Worm (Caenorhabditis elegans) whole organism, L3 larva: ENCODE results near the gene B0416.10.

Experiments
- egl-5 ChIP-seq: fragments of 150-350 bp; optimal IDR thresholded peaks from 2 replicates; lab custom pipeline; 2017; ENCODE audit warnings: missing biosample characterization, missing genetic modification reagents, missing genetic modification characterization, inconsistent platforms
- elt-3 ChIP-seq, 3 experiments: fragments of 150-350 bp in 1 of 3; sonication (generic microtip) in 2 of 3; optimal IDR thresholded peaks; 2 replicates in 2 of 3; 4 replicates in 1 of 3; lab custom pipeline; 2014 to 2017; ENCODE audit warnings: missing biosample characterization in 3 of 3, missing genetic modification characterization in 3 of 3
- lin-15B ChIP-seq: fragments of 150-350 bp; optimal IDR thresholded peaks from 2 replicates; lab custom pipeline; 2014; ENCODE audit warnings: missing biosample characterization, missing genetic modification characterization
- lin-39 ChIP-seq: fragments of 150-350 bp; optimal IDR thresholded peaks from 2 replicates; lab custom pipeline; 2018; ENCODE audit warnings: missing biosample characterization, missing genetic modification reagents, missing genetic modification characterization
- nhr-237 ChIP-seq: fragments of 150-350 bp; optimal IDR thresholded peaks from 2 replicates; lab custom pipeline; 2014; ENCODE audit warnings: missing biosample characterization, missing genetic modification characterization
- nhr-76 ChIP-seq: fragments of 150-350 bp; sonication (generic microtip); optimal IDR thresholded peaks from 5 replicates; lab custom pipeline; 2014; ENCODE audit warnings: missing biosample characterization, missing genetic modification characterization
- nhr-77 ChIP-seq: fragments of 150-350 bp; optimal IDR thresholded peaks from 2 replicates; lab custom pipeline; 2014; ENCODE audit warnings: missing biosample characterization, missing genetic modification characterization
- pha-4 ChIP-seq: fragments of 150-350 bp; optimal IDR thresholded peaks from 2 replicates; lab custom pipeline; 2014; ENCODE audit warnings: missing biosample characterization, missing genetic modification reagents, missing genetic modification characterization
- skn-1 ChIP-seq: fragments of 150-350 bp; optimal IDR thresholded peaks from 2 replicates; lab custom pipeline; 2014; ENCODE audit warnings: missing biosample characterization, missing genetic modification characterization

ce11 chrX:9295471-9295870 lies 21.0 kb upstream of the B0416.10 start:
- TF ChIP-seq lin-39 (tag; lab: Kevin White, UChicago) (no peak), lin-15B (tag; lab: Kevin White, UChicago) (no peak), nhr-76 (tag; lab: Kevin White, UChicago) (no peak), nhr-77 (no peak), elt-3 (tag; optimal IDR thresholded peaks at IDR 0.05; lab: Kevin White, UChicago) (no peak), skn-1 (no peak), pha-4 (tag; lab: Kevin White, UChicago) (no peak), egl-5 (tag; lab: Kevin White, UChicago) (no peak), nhr-237 (tag; lab: Kevin White, UChicago) (no peak)
